Fruit fly (Drosophila melanogaster) whole organism: Measurements from ENCODE around the gene CG43051.

Experiments used
- CG8478 ChIP-seq: fragments of >200 bp; optimal IDR thresholded peaks from 2 replicates; lab custom pipeline; 2018; ENCODE audit warnings: inconsistent platforms
- EcR ChIP-seq, 2 experiments: fragments of >200 bp; optimal IDR thresholded peaks; 2 replicates each; lab custom pipeline; 2017; ENCODE audit warnings: missing biosample characterization in 2 of 2, missing genetic modification characterization in 2 of 2, missing genetic modification reagents in 2 of 2
- usp ChIP-seq: fragments of >200 bp; optimal IDR thresholded peaks from 2 replicates; lab custom pipeline; 2017; ENCODE audit warnings: missing biosample characterization, missing genetic modification characterization, mixed read lengths

DNA sequence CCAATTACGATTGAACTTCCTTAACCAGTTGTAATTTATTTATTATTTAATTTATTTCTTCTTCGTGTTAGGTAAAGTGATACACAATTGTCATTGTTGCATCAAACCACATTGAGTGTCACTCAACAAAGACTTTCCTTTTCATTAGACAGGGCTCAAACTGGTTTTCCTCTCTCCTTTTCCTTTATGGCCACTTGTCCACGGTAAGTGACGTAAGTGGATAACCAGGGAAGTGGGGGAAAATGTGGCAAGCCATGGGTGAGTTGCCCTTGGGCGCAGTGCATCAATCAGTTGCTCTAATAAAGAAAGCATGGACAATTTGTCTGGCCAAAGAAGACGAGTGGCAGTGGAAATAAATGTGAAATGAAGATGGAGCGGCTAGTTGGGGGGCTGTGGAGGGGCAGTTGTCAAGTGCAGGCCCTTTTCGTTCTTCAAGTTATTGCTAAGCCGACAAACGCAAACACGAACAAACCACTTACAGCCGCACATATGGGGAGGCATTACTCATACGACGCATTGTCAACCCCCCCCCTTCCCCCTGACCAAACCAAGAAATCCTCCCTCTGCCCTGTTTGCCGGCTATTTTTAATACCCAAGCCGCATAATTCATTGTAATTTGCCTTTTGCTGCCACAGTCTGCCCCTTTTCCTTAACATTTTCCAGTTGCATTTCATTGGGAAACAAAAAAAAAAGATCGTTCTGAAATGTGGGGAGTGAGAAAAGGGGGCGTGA is 26.1 kb downstream of the CG43051 start:
- TF ChIP-seq usp (GFP tag; lab: Kevin White, UChicago) (no peak), CG8478 (no peak), EcR (GFP tag; optimal IDR thresholded peaks at IDR 0.05; lab: Kevin White, UChicago) (no peak)
